Fruit fly (Drosophila melanogaster): ENCODE data around the gene CG14075.

DNA sequence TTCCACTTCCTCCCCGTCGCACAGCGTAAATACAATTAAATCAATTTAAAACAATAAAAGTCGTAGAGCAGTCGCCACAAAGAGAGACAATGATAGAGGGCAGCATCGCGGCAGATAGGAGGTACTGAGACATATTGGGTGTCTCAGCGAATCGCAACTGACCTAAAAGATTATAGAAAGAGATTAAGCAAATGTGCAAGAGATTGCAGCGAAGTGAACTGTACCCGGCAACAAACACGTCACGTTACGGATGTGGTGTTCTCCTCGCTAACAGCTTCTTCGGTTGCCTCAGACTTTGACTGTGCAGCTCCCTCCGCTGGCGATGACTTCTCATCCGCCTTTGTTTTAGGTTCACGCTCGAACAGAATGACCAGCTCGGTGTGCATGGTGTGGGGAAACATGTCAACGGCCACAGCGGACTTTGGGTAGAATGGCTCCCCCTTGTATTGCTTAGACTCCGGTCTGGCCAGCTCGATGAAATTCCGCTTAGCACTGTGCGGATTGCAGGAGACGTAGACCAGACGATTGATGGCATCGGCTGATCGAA lies 13.6 kb downstream of the CG14075 start:
- TF ChIP-seq CG12768 (GFP tag; optimal IDR thresholded peaks at IDR 0.05) (no peak), toe (GFP tag; optimal IDR thresholded peaks at IDR 0.05) (no peak), Crg-1 (GFP tag; optimal IDR thresholded peaks at IDR 0.05) (no peak), kay (GFP tag; ENCODE audit: borderline replicate concordance) (no peak)

Measured in whole organism, adult.